Fruit fly (Drosophila melanogaster) whole organism, embryonic: ENCODE results near the gene Mkp3.
A peak's percentile ranks its signal among the peaks of the same experiment; 100 is the strongest.

Experiments
- Abd-B ChIP-seq: fragments of 200-800 bp; sonication (Bioruptor generic); optimal IDR thresholded peaks from 2 replicates; lab custom pipeline; 2018; ENCODE audit warnings: missing biosample characterization, mild to moderate bottlenecking, missing genetic modification characterization, moderate library complexity
- Adf1 ChIP-seq: fragments of 200-800 bp; sonication (Bioruptor generic); IDR thresholded peaks from 2 replicates; pipeline ENCODE4 v1.3.6; 2022; ENCODE audit warnings: missing biosample characterization, missing genetic modification characterization
- Atf3 ChIP-seq: fragments of 200-800 bp; sonication (Bioruptor generic); optimal IDR thresholded peaks from 3 replicates; lab custom pipeline; 2016; ENCODE audit warnings: missing biosample characterization, missing genetic modification characterization
- Atf6 ChIP-seq: fragments of 200-800 bp; sonication (Bioruptor generic); IDR thresholded peaks from 2 replicates; pipeline ENCODE4 v1.3.6; 2022; ENCODE audit warnings: missing biosample characterization, missing genetic modification characterization
- Bgb ChIP-seq: fragments of 200-800 bp; sonication (Bioruptor generic); IDR thresholded peaks from 2 replicates; pipeline ENCODE4 v1.3.6; 2022; ENCODE audit warnings: missing biosample characterization, missing genetic modification characterization; ENCODE audit not compliant: partially characterized antibody
- CG13624 ChIP-seq: fragments of 200-800 bp; sonication (Bioruptor generic); optimal IDR thresholded peaks from 2 replicates; lab custom pipeline; 2016; ENCODE audit warnings: missing biosample characterization, missing genetic modification characterization
- CG15011 ChIP-seq: fragments of 200-800 bp; sonication (Bioruptor generic); optimal IDR thresholded peaks from 3 replicates; lab custom pipeline; 2018; ENCODE audit warnings: missing biosample characterization, mild to moderate bottlenecking, missing genetic modification characterization
- CG15269 ChIP-seq: fragments of 200-800 bp; sonication (Bioruptor generic); optimal IDR thresholded peaks from 2 replicates; lab custom pipeline; 2018; ENCODE audit warnings: missing biosample characterization, mild to moderate bottlenecking, missing genetic modification characterization, moderate library complexity
- CG1529 ChIP-seq: fragments of 200-800 bp; sonication (Bioruptor generic); optimal IDR thresholded peaks from 3 replicates; lab custom pipeline; 2018; ENCODE audit warnings: missing biosample characterization, missing genetic modification characterization
- CG1792 ChIP-seq: fragments of 200-800 bp; sonication (Bioruptor generic); optimal IDR thresholded peaks from 2 replicates; lab custom pipeline; 2016; ENCODE audit warnings: missing biosample characterization, missing genetic modification characterization
- CG18619 ChIP-seq: fragments of 200-800 bp; sonication (Bioruptor generic); optimal IDR thresholded peaks from 3 replicates; lab custom pipeline; 2017; ENCODE audit warnings: missing biosample characterization, mild to moderate bottlenecking, missing genetic modification characterization
- CG30020 ChIP-seq: fragments of 200-800 bp; optimal IDR thresholded peaks from 2 replicates; lab custom pipeline; 2019; ENCODE audit warnings: missing biosample characterization, mild to moderate bottlenecking, missing genetic modification characterization, moderate library complexity
- CG3065 ChIP-seq: fragments of 200-800 bp; sonication (Bioruptor generic); optimal IDR thresholded peaks from 2 replicates; lab custom pipeline; 2016; ENCODE audit warnings: missing biosample characterization, missing genetic modification characterization
- CG4282 ChIP-seq: fragments of 200-800 bp; sonication (Bioruptor generic); optimal IDR thresholded peaks from 2 replicates; lab custom pipeline; 2016; ENCODE audit warnings: missing biosample characterization, missing genetic modification characterization
- CG4424 ChIP-seq: fragments of 200-800 bp; sonication (Bioruptor generic); optimal IDR thresholded peaks from 3 replicates; lab custom pipeline; 2016; ENCODE audit warnings: missing biosample characterization, missing genetic modification characterization
- CG7556 ChIP-seq: fragments of 200-800 bp; sonication (Bioruptor generic); optimal IDR thresholded peaks from 2 replicates; lab custom pipeline; 2017; ENCODE audit warnings: missing biosample characterization, mild to moderate bottlenecking, missing genetic modification characterization
- CG8924 ChIP-seq: fragments of 200-800 bp; optimal IDR thresholded peaks from 3 replicates; lab custom pipeline; 2019; ENCODE audit warnings: missing biosample characterization, mild to moderate bottlenecking, missing genetic modification characterization, moderate library complexity
- CoRest ChIP-seq: fragments of 200-800 bp; sonication (Bioruptor generic); optimal IDR thresholded peaks from 3 replicates; lab custom pipeline; 2018; ENCODE audit warnings: missing biosample characterization, mild to moderate bottlenecking, missing genetic modification characterization, moderate library complexity
- D ChIP-seq, 2 experiments: fragments of 200-800 bp in 1 of 2; fragments of >200 bp in 1 of 2; sonication (Bioruptor generic) in 1 of 2; optimal IDR thresholded peaks; 2 replicates in 1 of 2; 3 replicates in 1 of 2; lab custom pipeline; 2017; ENCODE audit warnings: mild to moderate bottlenecking in 1 of 2, missing biosample characterization in 1 of 2, missing genetic modification characterization in 1 of 2, missing genetic modification reagents in 1 of 2
- Dbx ChIP-seq: fragments of 200-800 bp; sonication (Bioruptor generic); IDR thresholded peaks from 3 replicates; pipeline ENCODE4 v1.3.6; 2022; ENCODE audit warnings: missing biosample characterization, missing genetic modification characterization
- Dref ChIP-seq: fragments of 200-800 bp; sonication (Bioruptor generic); IDR thresholded peaks from 2 replicates; pipeline ENCODE4 v1.3.6; 2022; ENCODE audit warnings: missing biosample characterization, missing genetic modification characterization
- E2f2 ChIP-seq: fragments of 200-800 bp; sonication (Bioruptor generic); IDR thresholded peaks from 2 replicates; pipeline ENCODE4 v1.3.6; 2022; ENCODE audit warnings: missing biosample characterization, missing genetic modification characterization
- HHEX ChIP-seq: fragments of 200-800 bp; sonication (Bioruptor generic); optimal IDR thresholded peaks from 3 replicates; lab custom pipeline; 2017; ENCODE audit warnings: missing biosample characterization, mild to moderate bottlenecking, missing genetic modification characterization, missing genetic modification reagents
- Lim3 ChIP-seq: fragments of 200-800 bp; sonication (Bioruptor generic); IDR thresholded peaks from 2 replicates; pipeline ENCODE4 v1.3.6; 2022; ENCODE audit warnings: missing biosample characterization, missing genetic modification characterization
- MESR4 ChIP-seq: fragments of 200-800 bp; sonication (Bioruptor generic); optimal IDR thresholded peaks from 2 replicates; lab custom pipeline; 2018; ENCODE audit warnings: missing biosample characterization, mild to moderate bottlenecking, missing genetic modification characterization, moderate library complexity
- Sox102F ChIP-seq: fragments of 200-800 bp; sonication (Bioruptor generic); optimal IDR thresholded peaks from 2 replicates; lab custom pipeline; 2018; ENCODE audit warnings: missing biosample characterization, mild to moderate bottlenecking, missing genetic modification characterization, moderate library complexity
- Tbp ChIP-seq: fragments of >200 bp; optimal IDR thresholded peaks from 2 replicates; lab custom pipeline; 2018; ENCODE audit warnings: missing biosample characterization, missing genetic modification characterization
- ac ChIP-seq: fragments of 200-800 bp; sonication (Bioruptor generic); optimal IDR thresholded peaks from 3 replicates; lab custom pipeline; 2017; ENCODE audit warnings: missing biosample characterization, mild to moderate bottlenecking, missing genetic modification characterization
- br ChIP-seq: fragments of >200 bp; optimal IDR thresholded peaks from 2 replicates; lab custom pipeline; 2017
- cad ChIP-seq: fragments of >200 bp; optimal IDR thresholded peaks from 2 replicates; lab custom pipeline; 2017; ENCODE audit warnings: missing biosample characterization, missing genetic modification characterization
- chinmo ChIP-seq: fragments of 200-800 bp; sonication (Bioruptor generic); IDR thresholded peaks from 4 replicates; pipeline ENCODE4 v1.3.6; 2022; ENCODE audit warnings: missing biosample characterization, missing genetic modification characterization; ENCODE audit not compliant: partially characterized antibody
- ci ChIP-seq: fragments of 200-800 bp; sonication (Bioruptor generic); IDR thresholded peaks from 3 replicates; pipeline ENCODE4 v1.3.6; 2022; ENCODE audit warnings: missing biosample characterization, missing genetic modification characterization
- da ChIP-seq: fragments of 200-800 bp; sonication (Bioruptor generic); optimal IDR thresholded peaks from 2 replicates; lab custom pipeline; 2016; ENCODE audit warnings: missing biosample characterization, missing genetic modification characterization
- gfzf ChIP-seq: fragments of 200-800 bp; sonication (Bioruptor generic); optimal IDR thresholded peaks from 2 replicates; lab custom pipeline; 2016; ENCODE audit warnings: missing biosample characterization, mild to moderate bottlenecking, missing genetic modification characterization, moderate library complexity
- inv ChIP-seq: fragments of 200-800 bp; sonication (Bioruptor generic); IDR thresholded peaks from 2 replicates; pipeline ENCODE4 v1.3.6; 2022; ENCODE audit warnings: missing biosample characterization, missing genetic modification characterization; ENCODE audit not compliant: partially characterized antibody
- kni ChIP-seq: fragments of 200-800 bp; sonication (Bioruptor generic); optimal IDR thresholded peaks from 3 replicates; lab custom pipeline; 2017; ENCODE audit warnings: mild to moderate bottlenecking, missing biosample characterization, missing genetic modification reagents, missing genetic modification characterization
- lilli ChIP-seq: fragments of 200-800 bp; sonication (Bioruptor generic); optimal IDR thresholded peaks from 3 replicates; lab custom pipeline; 2016; ENCODE audit warnings: missing biosample characterization, missing genetic modification characterization
- lmd ChIP-seq: fragments of 200-800 bp; sonication (Bioruptor generic); IDR thresholded peaks from 2 replicates; pipeline ENCODE4 v1.3.6; 2022; ENCODE audit warnings: missing biosample characterization, missing genetic modification characterization
- mld ChIP-seq: fragments of 200-800 bp; sonication (Bioruptor generic); IDR thresholded peaks from 3 replicates; pipeline ENCODE4 v1.3.6; 2022; ENCODE audit warnings: missing biosample characterization, missing genetic modification characterization; ENCODE audit not compliant: partially characterized antibody
- pan ChIP-seq, 4 experiments: fragments of >200 bp in 3 of 4; fragments of 200-800 bp in 1 of 4; sonication (Bioruptor generic) in 1 of 4; optimal IDR thresholded peaks in 3 of 4; IDR thresholded peaks in 1 of 4; 2 replicates each; pipeline versions ENCODE4 v1.3.6 to Lab custom; 2017 to 2022; ENCODE audit warnings: missing biosample characterization in 2 of 4, missing genetic modification characterization in 2 of 4, mixed read lengths in 1 of 4
- ro ChIP-seq: fragments of 200-800 bp; sonication (Bioruptor generic); IDR thresholded peaks from 2 replicates; pipeline ENCODE4 v1.3.6; 2022; ENCODE audit warnings: missing biosample characterization, missing genetic modification characterization
- run ChIP-seq: fragments of 200-800 bp; sonication (Bioruptor generic); optimal IDR thresholded peaks from 3 replicates; lab custom pipeline; 2018; ENCODE audit warnings: missing biosample characterization, mild to moderate bottlenecking, missing genetic modification characterization
- scrt ChIP-seq: fragments of 200-800 bp; sonication (Bioruptor generic); optimal IDR thresholded peaks from 2 replicates; lab custom pipeline; 2018; ENCODE audit warnings: missing biosample characterization, mild to moderate bottlenecking, missing genetic modification characterization, moderate library complexity
- seq ChIP-seq: fragments of 200-800 bp; sonication (Bioruptor generic); IDR thresholded peaks from 2 replicates; pipeline ENCODE4 v1.3.6; 2022; ENCODE audit warnings: missing biosample characterization, missing genetic modification characterization
- sug ChIP-seq: fragments of 200-800 bp; optimal IDR thresholded peaks from 2 replicates; lab custom pipeline; 2019; ENCODE audit warnings: missing biosample characterization, mild to moderate bottlenecking, missing genetic modification characterization, moderate library complexity
- unpg ChIP-seq: fragments of 200-800 bp; sonication (Bioruptor generic); optimal IDR thresholded peaks from 3 replicates; lab custom pipeline; 2018; ENCODE audit warnings: missing biosample characterization, mild to moderate bottlenecking, missing genetic modification characterization, moderate library complexity
- vvl ChIP-seq: fragments of 200-800 bp; sonication (Bioruptor generic); IDR thresholded peaks from 2 replicates; pipeline ENCODE4 v1.3.6; 2022; ENCODE audit warnings: missing biosample characterization, missing genetic modification characterization
- wdn ChIP-seq: fragments of 200-800 bp; sonication (Bioruptor generic); IDR thresholded peaks from 2 replicates; pipeline ENCODE4 v1.3.6; 2022; ENCODE audit warnings: missing biosample characterization, missing genetic modification characterization
- z ChIP-seq: fragments of 200-800 bp; sonication (Bioruptor generic); IDR thresholded peaks from 3 replicates; pipeline ENCODE4 v1.3.6; 2022; ENCODE audit warnings: missing biosample characterization, missing genetic modification characterization
- zen2 ChIP-seq: fragments of 200-800 bp; sonication (Bioruptor generic); IDR thresholded peaks from 3 replicates; pipeline ENCODE4 v1.3.6; 2022; ENCODE audit warnings: missing biosample characterization, missing genetic modification characterization; ENCODE audit not compliant: partially characterized antibody
- zf30C ChIP-seq: fragments of 200-800 bp; sonication (Bioruptor generic); optimal IDR thresholded peaks from 3 replicates; lab custom pipeline; 2018; ENCODE audit warnings: missing biosample characterization, mild to moderate bottlenecking, missing genetic modification characterization

Mkp3 gene

dm6 chr3L:19073909-19074239, 12.4 kb downstream of the Mkp3 start (continued):
- TF ChIP-seq ci (GFP tag; lab: Robert Waterston, UW) (no peak), Dref (GFP tag; lab: Robert Waterston, UW) (no peak), CG13624 (GFP tag; lab: Kevin White, UChicago) (no peak), Bgb (GFP tag; lab: Robert Waterston, UW) (no peak), Atf3 (GFP tag; lab: Kevin White, UChicago) (no peak), pan (optimal IDR thresholded peaks at IDR 0.05; lab: Kevin White, UChicago) (no peak), pan (GFP tag; optimal IDR thresholded peaks at IDR 0.05 in 1 of 2, IDR thresholded peaks at IDR 0.05 in 1 of 2) (peak in 1 of 2 experiments; percentile 39), D (optimal IDR thresholded peaks at IDR 0.05; lab: Kevin White, UChicago) (no peak), D (GFP tag; optimal IDR thresholded peaks at IDR 0.05; lab: Kevin White, UChicago) (peak; percentile 49), MESR4 (GFP tag; lab: Kevin White, UChicago) (no peak), gfzf (no peak), CG15269 (tag; lab: Kevin White, UChicago) (peak; percentile 41), Abd-B (GFP tag; lab: Kevin White, UChicago) (peak; percentile 34), sug (tag; lab: Kevin White, UChicago) (no peak), E2f2 (GFP tag; lab: Robert Waterston, UW) (no peak), zen2 (GFP tag; lab: Robert Waterston, UW) (no peak), CG4424 (GFP tag; lab: Kevin White, UChicago) (peak; percentile 13), scrt (GFP tag; lab: Kevin White, UChicago) (no peak), CoRest (peak; percentile 71), unpg (GFP tag; lab: Kevin White, UChicago) (peak; percentile 57), ro (GFP tag; lab: Robert Waterston, UW) (no peak), inv (GFP tag; lab: Robert Waterston, UW) (no peak), CG30020 (tag; lab: Kevin White, UChicago) (no peak), chinmo (GFP tag; lab: Robert Waterston, UW) (no peak), br (lab: Kevin White, UChicago) (no peak), CG1792 (no peak), CG4282 (no peak), Tbp (GFP tag; lab: Kevin White, UChicago) (no peak), da (GFP tag; lab: Kevin White, UChicago) (no peak), CG1529 (GFP tag; lab: Kevin White, UChicago) (peak; percentile 21), CG15011 (no peak), lilli (no peak), wdn (GFP tag; lab: Robert Waterston, UW) (no peak), lmd (GFP tag; lab: Robert Waterston, UW) (peak; percentile 31), kni (no peak), vvl (GFP tag; lab: Robert Waterston, UW) (peak; percentile 8; the same call in 1 of the 2 replicates), Atf6 (GFP tag; lab: Robert Waterston, UW) (no peak), Sox102F (GFP tag; lab: Kevin White, UChicago) (peak; percentile 85), Lim3 (GFP tag; lab: Robert Waterston, UW) (no peak), Adf1 (GFP tag; lab: Robert Waterston, UW) (no peak), CG7556 (GFP tag; lab: Kevin White, UChicago) (peak; percentile 63), cad (GFP tag; lab: Kevin White, UChicago) (no peak), CG18619 (GFP tag; lab: Kevin White, UChicago) (peak; percentile 1), HHEX (peak; percentile 5), z (GFP tag; lab: Robert Waterston, UW) (no peak), ac (GFP tag; lab: Kevin White, UChicago) (no peak), CG3065 (GFP tag; lab: Kevin White, UChicago) (no peak), mld (no peak), CG8924 (tag; lab: Kevin White, UChicago) (peak; percentile 59), run (no peak), Dbx (GFP tag; lab: Robert Waterston, UW) (no peak), zf30C (GFP tag; lab: Kevin White, UChicago) (no peak), seq (GFP tag; lab: Robert Waterston, UW) (no peak)
